Worm (Caenorhabditis elegans) whole organism, L1 larva: ENCODE data around the gene del-9.

ENCODE experiments used
- C04F5.9 ChIP-seq: sonication (generic microtip); optimal IDR thresholded peaks from 2 replicates; lab custom pipeline; 2016; ENCODE audit warnings: missing genetic modification characterization, missing compliant biosample characterization
- aha-1 ChIP-seq: fragments of 150-350 bp; optimal IDR thresholded peaks from 2 replicates; lab custom pipeline; 2014; ENCODE audit warnings: missing biosample characterization, missing genetic modification characterization
- alr-1 ChIP-seq: fragments of 200-800 bp; sonication (Bioruptor generic); optimal IDR thresholded peaks from 2 replicates; lab custom pipeline; 2018; ENCODE audit warnings: borderline replicate concordance, mild to moderate bottlenecking, missing genetic modification characterization, missing compliant biosample characterization
- aly-2 ChIP-seq: fragments of 150-350 bp; optimal IDR thresholded peaks from 2 replicates; lab custom pipeline; 2014; ENCODE audit warnings: missing biosample characterization, missing genetic modification characterization
- ceh-63 ChIP-seq: fragments of 200-800 bp; sonication (Bioruptor generic); optimal IDR thresholded peaks from 2 replicates; lab custom pipeline; 2018; ENCODE audit warnings: mild to moderate bottlenecking, missing genetic modification characterization, missing compliant biosample characterization
- ceh-8 ChIP-seq: fragments of 200-800 bp; sonication (Bioruptor generic); optimal IDR thresholded peaks from 2 replicates; lab custom pipeline; 2018; ENCODE audit warnings: mild to moderate bottlenecking, missing genetic modification characterization, moderate library complexity, missing compliant biosample characterization
- ceh-82 ChIP-seq, 3 experiments: fragments of 150-350 bp in 1 of 3; sonication (generic microtip) in 2 of 3; optimal IDR thresholded peaks; 2 replicates each; lab custom pipeline; 2014 to 2017; ENCODE audit warnings: missing biosample characterization in 3 of 3, missing genetic modification characterization in 3 of 3
- ceh-90 ChIP-seq: sonication (generic microtip); optimal IDR thresholded peaks from 2 replicates; lab custom pipeline; 2016; ENCODE audit warnings: missing genetic modification characterization, missing compliant biosample characterization
- ces-1 ChIP-seq: fragments of 150-350 bp; optimal IDR thresholded peaks from 2 replicates; lab custom pipeline; 2014; ENCODE audit warnings: missing biosample characterization, missing genetic modification reagents, missing genetic modification characterization
- dsc-1 ChIP-seq: sonication (generic microtip); optimal IDR thresholded peaks from 2 replicates; lab custom pipeline; 2016; ENCODE audit warnings: mild to moderate bottlenecking, missing genetic modification characterization, missing compliant biosample characterization
- efl-3 ChIP-seq: fragments of 200-800 bp; sonication (Bioruptor generic); optimal IDR thresholded peaks from 2 replicates; lab custom pipeline; 2018; ENCODE audit warnings: mild to moderate bottlenecking, missing genetic modification characterization, missing compliant biosample characterization
- egl-27 ChIP-seq, 2 experiments: fragments of 150-350 bp in 1 of 2; sonication (generic microtip); optimal IDR thresholded peaks; 3 replicates each; lab custom pipeline; 2017 to 2018; ENCODE audit warnings: missing biosample characterization in 2 of 2, missing genetic modification characterization in 2 of 2, missing genetic modification reagents in 2 of 2
- fkh-10 ChIP-seq: sonication (generic microtip); optimal IDR thresholded peaks from 2 replicates; lab custom pipeline; 2017; ENCODE audit warnings: missing biosample characterization, missing genetic modification reagents, missing genetic modification characterization
- fkh-8 ChIP-seq: sonication (generic microtip); optimal IDR thresholded peaks from 2 replicates; lab custom pipeline; 2016; ENCODE audit warnings: mild to moderate bottlenecking, missing genetic modification characterization, missing compliant biosample characterization
- fos-1 ChIP-seq: fragments of 150-350 bp; optimal IDR thresholded peaks from 2 replicates; lab custom pipeline; 2014; ENCODE audit warnings: missing biosample characterization, missing genetic modification characterization
- grh-1 ChIP-seq: fragments of 200-800 bp; sonication (Bioruptor generic); IDR thresholded peaks from 2 replicates; pipeline ENCODE4 v1.3.6; 2022; ENCODE audit warnings: missing genetic modification reagents, missing genetic modification characterization, missing compliant biosample characterization
- hpl-2 ChIP-seq: fragments of 150-350 bp; optimal IDR thresholded peaks from 2 replicates; lab custom pipeline; 2014; ENCODE audit warnings: missing biosample characterization, missing genetic modification reagents, missing genetic modification characterization
- irx-1 ChIP-seq: sonication (generic microtip); optimal IDR thresholded peaks from 2 replicates; lab custom pipeline; 2016; ENCODE audit warnings: missing genetic modification characterization, missing compliant biosample characterization
- jun-1 ChIP-seq: fragments of 150-350 bp; optimal IDR thresholded peaks from 2 replicates; lab custom pipeline; 2014; ENCODE audit warnings: missing biosample characterization, missing genetic modification reagents, missing genetic modification characterization
- lin-13 ChIP-seq: fragments of 150-350 bp; optimal IDR thresholded peaks from 2 replicates; lab custom pipeline; 2014; ENCODE audit warnings: missing biosample characterization, missing genetic modification reagents, missing genetic modification characterization
- lin-14 ChIP-seq: fragments of 200-800 bp; sonication (Bioruptor generic); optimal IDR thresholded peaks from 2 replicates; lab custom pipeline; 2018; ENCODE audit warnings: mild to moderate bottlenecking, missing genetic modification characterization, moderate library complexity, missing compliant biosample characterization
- lin-15B ChIP-seq: fragments of 150-350 bp; sonication (generic microtip); optimal IDR thresholded peaks from 3 replicates; lab custom pipeline; 2014; ENCODE audit warnings: missing biosample characterization, missing genetic modification characterization
- mab-9 ChIP-seq: fragments of 200-800 bp; sonication (Bioruptor generic); IDR thresholded peaks from 2 replicates; pipeline ENCODE4 v1.3.6; 2022; ENCODE audit warnings: missing genetic modification reagents, missing genetic modification characterization, missing compliant biosample characterization
- mdl-1 ChIP-seq, 2 experiments: fragments of 150-350 bp; optimal IDR thresholded peaks; 2 replicates each; lab custom pipeline; 2014 to 2017; ENCODE audit warnings: missing biosample characterization in 2 of 2, missing genetic modification characterization in 2 of 2, inconsistent platforms in 1 of 2
- nhr-71 ChIP-seq: sonication (generic microtip); optimal IDR thresholded peaks from 2 replicates; lab custom pipeline; 2016; ENCODE audit warnings: mild to moderate bottlenecking, missing genetic modification characterization, moderate library complexity, missing compliant biosample characterization
- nhr-77 ChIP-seq: fragments of 150-350 bp; optimal IDR thresholded peaks from 2 replicates; lab custom pipeline; 2014; ENCODE audit warnings: missing biosample characterization, missing genetic modification characterization
- nhr-84 ChIP-seq: sonication (generic microtip); optimal IDR thresholded peaks from 2 replicates; lab custom pipeline; 2017; ENCODE audit warnings: missing biosample characterization, missing genetic modification characterization
- nhr-90 ChIP-seq: sonication (generic microtip); optimal IDR thresholded peaks from 2 replicates; lab custom pipeline; 2016; ENCODE audit warnings: mild to moderate bottlenecking, missing genetic modification characterization, missing compliant biosample characterization; ENCODE audit not compliant: poor library complexity
- pag-3 ChIP-seq: sonication (generic microtip); optimal IDR thresholded peaks from 2 replicates; lab custom pipeline; 2017; ENCODE audit warnings: missing genetic modification characterization, mild to moderate bottlenecking, missing compliant biosample characterization, antibody characterized with exemption, borderline replicate concordance; ENCODE audit not compliant: insufficient read depth
- rnt-1 ChIP-seq: sonication (generic microtip); optimal IDR thresholded peaks from 2 replicates; lab custom pipeline; 2016; ENCODE audit warnings: mild to moderate bottlenecking, missing genetic modification characterization, moderate library complexity, missing compliant biosample characterization
- snpc-4 ChIP-seq: fragments of 150-350 bp; optimal IDR thresholded peaks from 2 replicates; lab custom pipeline; 2014; ENCODE audit warnings: missing biosample characterization, missing genetic modification characterization
- snu-23 ChIP-seq: sonication (generic microtip); optimal IDR thresholded peaks from 2 replicates; lab custom pipeline; 2016; ENCODE audit warnings: missing genetic modification characterization, missing compliant biosample characterization
- sox-4 ChIP-seq: sonication (generic microtip); optimal IDR thresholded peaks from 2 replicates; lab custom pipeline; 2016; ENCODE audit warnings: missing genetic modification characterization, missing compliant biosample characterization
- sup-37 ChIP-seq: fragments of 200-800 bp; sonication (Bioruptor generic); optimal IDR thresholded peaks from 2 replicates; lab custom pipeline; 2018; ENCODE audit warnings: mild to moderate bottlenecking, missing genetic modification characterization, missing compliant biosample characterization
- swsn-7 ChIP-seq: sonication (generic microtip); optimal IDR thresholded peaks from 2 replicates; lab custom pipeline; 2016; ENCODE audit warnings: missing genetic modification characterization, missing compliant biosample characterization
- tbx-2 ChIP-seq: sonication (generic microtip); optimal IDR thresholded peaks from 2 replicates; lab custom pipeline; 2016; ENCODE audit warnings: missing genetic modification characterization, missing compliant biosample characterization
- unc-130 ChIP-seq: fragments of 150-350 bp; optimal IDR thresholded peaks from 2 replicates; lab custom pipeline; 2017; ENCODE audit warnings: missing biosample characterization, missing genetic modification characterization, inconsistent platforms
- unc-30 ChIP-seq: sonication (generic microtip); optimal IDR thresholded peaks from 2 replicates; lab custom pipeline; 2017; ENCODE audit warnings: missing biosample characterization, missing genetic modification characterization
- unc-98 ChIP-seq: fragments of 200-800 bp; sonication (Bioruptor generic); IDR thresholded peaks from 2 replicates; pipeline ENCODE4 v1.3.6; 2022; ENCODE audit warnings: missing genetic modification characterization, missing compliant biosample characterization
- vab-15 ChIP-seq: sonication (generic microtip); optimal IDR thresholded peaks from 2 replicates; lab custom pipeline; 2017; ENCODE audit warnings: missing genotype, mild to moderate bottlenecking, missing genetic modification characterization, missing compliant biosample characterization
- zip-4 ChIP-seq: fragments of 200-800 bp; sonication (Bioruptor generic); optimal IDR thresholded peaks from 2 replicates; lab custom pipeline; 2018; ENCODE audit warnings: mild to moderate bottlenecking, missing genetic modification characterization, moderate library complexity, missing compliant biosample characterization
- ztf-4 ChIP-seq: fragments of 150-350 bp; optimal IDR thresholded peaks from 2 replicates; lab custom pipeline; 2014; ENCODE audit warnings: missing biosample characterization, missing genetic modification characterization

Gene del-9

ce11 chrX:3650100-3650809, 33.1 kb upstream of the del-9 start, which contains the start of the genes sax-1 and R11G1.2 (continued):
- TF ChIP-seq ceh-8 (GFP tag; lab: Kevin White, UChicago) (no peak), tbx-2 (tag; lab: Kevin White, UChicago) (peak; percentile 49), ceh-82 (tag; optimal IDR thresholded peaks at IDR 0.05; lab: Kevin White, UChicago) (peak in 2 of 3 experiments; percentile 1 to 53), vab-15 (tag; lab: Kevin White, UChicago) (no peak), swsn-7 (tag; lab: Kevin White, UChicago) (peak; percentile 60), nhr-90 (tag; lab: Kevin White, UChicago) (peak; percentile 43), fos-1 (no peak), rnt-1 (tag; lab: Kevin White, UChicago) (peak; percentile 52), dsc-1 (peak; percentile 27), C04F5.9 (tag; lab: Kevin White, UChicago) (no peak), aly-2 (no peak), alr-1 (tag; lab: Kevin White, UChicago) (no peak), unc-98 (GFP tag; lab: Robert Waterston, UW) (no peak), efl-3 (GFP tag; lab: Kevin White, UChicago) (no peak), unc-130 (no peak), mab-9 (no peak), ztf-4 (tag; lab: Kevin White, UChicago) (no peak), mdl-1 (tag; optimal IDR thresholded peaks at IDR 0.05; lab: Kevin White, UChicago) (peak; percentile 49 to 87), unc-30 (tag; lab: Kevin White, UChicago) (no peak), grh-1 (GFP tag; lab: Robert Waterston, UW) (no peak), snu-23 (GFP tag; lab: Kevin White, UChicago) (peak; percentile 64), snpc-4 (tag; lab: Kevin White, UChicago) (no peak), lin-15B (no peak), lin-13 (GFP tag; lab: Kevin White, UChicago) (peak; percentile 24), irx-1 (peak; percentile 27), fkh-8 (tag; lab: Kevin White, UChicago) (peak; percentile 27), zip-4 (GFP tag; lab: Kevin White, UChicago) (no peak), sox-4 (tag; lab: Kevin White, UChicago) (no peak), hpl-2 (GFP tag; lab: Kevin White, UChicago) (no peak), egl-27 (tag; optimal IDR thresholded peaks at IDR 0.05; lab: Kevin White, UChicago) (no peak), lin-14 (GFP tag; lab: Kevin White, UChicago) (peak; percentile 78), fkh-10 (no peak), ceh-90 (tag; lab: Kevin White, UChicago) (no peak), pag-3 (tag; lab: Kevin White, UChicago) (no peak), sup-37 (no peak), jun-1 (tag; lab: Kevin White, UChicago) (no peak), aha-1 (tag; lab: Kevin White, UChicago) (no peak)
- TF ChIP-seq, all 84 proteins: peak for 32

DNA sequence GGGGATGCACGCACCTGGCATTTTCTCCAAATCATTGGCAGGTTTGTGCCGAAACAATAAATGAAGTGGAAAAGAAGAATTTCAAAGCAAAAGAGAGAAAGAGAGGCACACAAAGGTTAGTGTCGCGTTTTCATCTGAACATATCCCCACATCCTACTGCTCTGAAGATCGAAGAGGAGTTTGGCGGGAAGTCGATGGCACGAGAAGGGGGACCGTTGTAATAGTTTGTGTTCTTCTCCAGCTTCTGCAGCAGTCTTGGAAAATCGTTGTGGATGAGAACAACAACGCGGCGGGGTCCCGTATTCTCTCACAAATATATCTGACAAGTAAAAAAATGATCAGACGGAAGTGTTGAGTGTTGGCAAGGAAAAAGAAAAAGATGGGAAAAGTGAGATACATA, 28.8 kb upstream of the del-9 start:
- no peak for TF ChIP-seq nhr-84 (tag; lab: Kevin White, UChicago)
- no peak for TF ChIP-seq C04F5.9 (tag; lab: Kevin White, UChicago)
- TF ChIP-seq lin-14 (GFP tag; lab: Kevin White, UChicago): peak; percentile 77
- TF ChIP-seq nhr-77 (tag; lab: Kevin White, UChicago): no peak
- no peak for TF ChIP-seq ces-1 (GFP tag; lab: Kevin White, UChicago)
- peak; percentile 32 for TF ChIP-seq nhr-71 (tag; lab: Kevin White, UChicago)
- no peak for TF ChIP-seq sox-4 (tag; lab: Kevin White, UChicago)
- peak; percentile 85 for TF ChIP-seq pag-3 (tag; lab: Kevin White, UChicago)
- TF ChIP-seq ceh-63: no peak
- TF ChIP-seq rnt-1 (tag; lab: Kevin White, UChicago): peak; percentile 40
